Worm (Caenorhabditis elegans) whole organism, L2 larva: Measurements from ENCODE around the gene gpa-17.
A peak's percentile ranks its signal among the peaks of the same experiment; 100 is the strongest.

Experiments
- C34F6.9 ChIP-seq: fragments of 150-350 bp; optimal IDR thresholded peaks from 2 replicates; lab custom pipeline; 2014; ENCODE audit warnings: missing biosample characterization, missing genetic modification characterization
- F13H6.1 ChIP-seq: sonication (generic microtip); optimal IDR thresholded peaks from 2 replicates; lab custom pipeline; 2016; ENCODE audit warnings: missing genetic modification characterization, missing compliant biosample characterization
- R02D3.7 ChIP-seq: fragments of 150-350 bp; optimal IDR thresholded peaks from 2 replicates; lab custom pipeline; 2014; ENCODE audit warnings: missing biosample characterization, missing genetic modification characterization
- Y55F3AM.14 ChIP-seq: fragments of 200-800 bp; sonication (Bioruptor generic); optimal IDR thresholded peaks from 2 replicates; lab custom pipeline; 2018; ENCODE audit warnings: mild to moderate bottlenecking, missing genetic modification characterization, missing compliant biosample characterization
- ZK546.5 ChIP-seq: sonication (generic microtip); optimal IDR thresholded peaks from 2 replicates; lab custom pipeline; 2017; ENCODE audit warnings: missing biosample characterization, missing genetic modification characterization
- alr-1 ChIP-seq: fragments of 150-350 bp; optimal IDR thresholded peaks from 2 replicates; lab custom pipeline; 2014; ENCODE audit warnings: missing biosample characterization, missing genetic modification characterization
- aly-2 ChIP-seq: fragments of 150-350 bp; optimal IDR thresholded peaks from 2 replicates; lab custom pipeline; 2014; ENCODE audit warnings: missing biosample characterization, missing genetic modification characterization
- blmp-1 ChIP-seq: sonication (generic microtip); optimal IDR thresholded peaks from 2 replicates; lab custom pipeline; 2017; ENCODE audit warnings: missing genetic modification characterization, mild to moderate bottlenecking, missing compliant biosample characterization, antibody characterized with exemption, moderate library complexity; ENCODE audit not compliant: insufficient read depth
- ceh-16 ChIP-seq: fragments of 150-350 bp; optimal IDR thresholded peaks from 2 replicates; lab custom pipeline; 2014; ENCODE audit warnings: missing biosample characterization, missing genetic modification characterization
- ceh-82 ChIP-seq: fragments of 150-350 bp; optimal IDR thresholded peaks from 2 replicates; lab custom pipeline; 2014; ENCODE audit warnings: missing biosample characterization, missing genetic modification characterization
- crh-2 ChIP-seq: sonication (generic microtip); optimal IDR thresholded peaks from 2 replicates; lab custom pipeline; 2017; ENCODE audit warnings: missing biosample characterization, missing genetic modification characterization
- dmd-4 ChIP-seq: sonication (generic microtip); optimal IDR thresholded peaks from 2 replicates; lab custom pipeline; 2017; ENCODE audit warnings: missing biosample characterization, missing genetic modification characterization
- egl-27 ChIP-seq: sonication (generic microtip); optimal IDR thresholded peaks from 3 replicates; lab custom pipeline; 2017; ENCODE audit warnings: missing biosample characterization, missing genetic modification reagents, missing genetic modification characterization
- elt-1 ChIP-seq: fragments of 150-350 bp; optimal IDR thresholded peaks from 2 replicates; lab custom pipeline; 2014; ENCODE audit warnings: missing biosample characterization, missing genetic modification characterization
- elt-3 ChIP-seq: sonication (generic microtip); optimal IDR thresholded peaks from 2 replicates; lab custom pipeline; 2017; ENCODE audit warnings: missing biosample characterization, missing genetic modification characterization
- fos-1 ChIP-seq: fragments of 150-350 bp; optimal IDR thresholded peaks from 2 replicates; lab custom pipeline; 2014; ENCODE audit warnings: missing biosample characterization, missing genetic modification characterization
- gmeb-1 ChIP-seq: fragments of 150-350 bp; optimal IDR thresholded peaks from 2 replicates; lab custom pipeline; 2014; ENCODE audit warnings: missing biosample characterization, missing genetic modification characterization
- lin-11 ChIP-seq: fragments of 150-350 bp; sonication (generic microtip); optimal IDR thresholded peaks from 2 replicates; lab custom pipeline; 2014; ENCODE audit warnings: missing biosample characterization, missing genetic modification characterization, inconsistent platforms, mixed read lengths
- lin-13 ChIP-seq: fragments of 150-350 bp; optimal IDR thresholded peaks from 2 replicates; lab custom pipeline; 2014; ENCODE audit warnings: missing biosample characterization, missing genetic modification reagents, missing genetic modification characterization
- lin-39 ChIP-seq: fragments of 150-350 bp; optimal IDR thresholded peaks from 2 replicates; lab custom pipeline; 2014; ENCODE audit warnings: missing biosample characterization, missing genetic modification reagents, missing genetic modification characterization
- lsy-2 ChIP-seq, 2 experiments: fragments of 150-350 bp in 1 of 2; sonication (generic microtip) in 1 of 2; optimal IDR thresholded peaks; 2 replicates each; lab custom pipeline; 2014 to 2017; ENCODE audit warnings: missing biosample characterization in 2 of 2, missing genetic modification characterization in 2 of 2
- mab-5 ChIP-seq: fragments of 150-350 bp; optimal IDR thresholded peaks from 2 replicates; lab custom pipeline; 2014; ENCODE audit warnings: missing biosample characterization, missing genetic modification characterization
- mbf-1 ChIP-seq: sonication (generic microtip); optimal IDR thresholded peaks from 2 replicates; lab custom pipeline; 2017; ENCODE audit warnings: missing biosample characterization, missing genetic modification characterization
- mdl-1 ChIP-seq, 2 experiments: fragments of 150-350 bp in 1 of 2; sonication (generic microtip) in 1 of 2; optimal IDR thresholded peaks; 2 replicates each; lab custom pipeline; 2017; ENCODE audit warnings: missing biosample characterization in 2 of 2, missing genetic modification characterization in 2 of 2
- nhr-11 ChIP-seq: fragments of 150-350 bp; optimal IDR thresholded peaks from 2 replicates; lab custom pipeline; 2014; ENCODE audit warnings: missing biosample characterization, missing genetic modification characterization
- nhr-12 ChIP-seq: fragments of 150-350 bp; optimal IDR thresholded peaks from 2 replicates; lab custom pipeline; 2014; ENCODE audit warnings: missing biosample characterization, missing genetic modification characterization
- nhr-129 ChIP-seq: fragments of 150-350 bp; optimal IDR thresholded peaks from 2 replicates; lab custom pipeline; 2014; ENCODE audit warnings: missing biosample characterization, missing genetic modification characterization
- nhr-21 ChIP-seq: fragments of 150-350 bp; optimal IDR thresholded peaks from 2 replicates; lab custom pipeline; 2014; ENCODE audit warnings: missing biosample characterization, missing genetic modification characterization
- nhr-23 ChIP-seq: fragments of 150-350 bp; optimal IDR thresholded peaks from 2 replicates; lab custom pipeline; 2014; ENCODE audit warnings: missing biosample characterization, missing genetic modification reagents, missing genetic modification characterization
- nhr-237 ChIP-seq: fragments of 150-350 bp; optimal IDR thresholded peaks from 2 replicates; lab custom pipeline; 2014; ENCODE audit warnings: missing biosample characterization, missing genetic modification characterization
- nhr-25 ChIP-seq: fragments of 150-350 bp; sonication (generic microtip); optimal IDR thresholded peaks from 3 replicates; lab custom pipeline; 2014; ENCODE audit warnings: missing biosample characterization, missing genetic modification characterization
- nhr-6 ChIP-seq: fragments of 150-350 bp; optimal IDR thresholded peaks from 2 replicates; lab custom pipeline; 2014; ENCODE audit warnings: missing biosample characterization, missing genetic modification characterization
- sem-4 ChIP-seq: fragments of 150-350 bp; optimal IDR thresholded peaks from 2 replicates; lab custom pipeline; 2014; ENCODE audit warnings: missing biosample characterization, missing genetic modification reagents, missing genetic modification characterization
- skn-1 ChIP-seq: sonication (generic microtip); optimal IDR thresholded peaks from 2 replicates; lab custom pipeline; 2017; ENCODE audit warnings: missing biosample characterization, missing genetic modification characterization
- sma-3 ChIP-seq: sonication (generic microtip); optimal IDR thresholded peaks from 2 replicates; lab custom pipeline; 2016; ENCODE audit warnings: missing genetic modification reagents, missing genetic modification characterization, missing compliant biosample characterization
- sma-9 ChIP-seq, 2 experiments: fragments of 150-350 bp in 1 of 2; sonication (generic microtip) in 1 of 2; optimal IDR thresholded peaks; 2 replicates each; lab custom pipeline; 2014 to 2016; ENCODE audit warnings: missing genetic modification characterization in 2 of 2, mild to moderate bottlenecking in 1 of 2, missing biosample characterization in 1 of 2, missing compliant biosample characterization in 1 of 2, missing genetic modification reagents in 1 of 2, moderate library complexity in 1 of 2
- snpc-4 ChIP-seq: fragments of 150-350 bp; optimal IDR thresholded peaks from 2 replicates; lab custom pipeline; 2014; ENCODE audit warnings: missing biosample characterization, missing genetic modification characterization
- unc-55 ChIP-seq: fragments of 150-350 bp; sonication (generic microtip); optimal IDR thresholded peaks from 3 replicates; lab custom pipeline; 2014; ENCODE audit warnings: missing biosample characterization, missing genetic modification reagents, missing genetic modification characterization
- unc-62 ChIP-seq: fragments of 150-350 bp; optimal IDR thresholded peaks from 2 replicates; lab custom pipeline; 2014; ENCODE audit warnings: missing biosample characterization, missing genetic modification reagents, missing genetic modification characterization
- zag-1 ChIP-seq: fragments of 150-350 bp; optimal IDR thresholded peaks from 2 replicates; lab custom pipeline; 2014; ENCODE audit warnings: missing biosample characterization, missing genetic modification characterization
- ztf-1 ChIP-seq: fragments of 200-800 bp; sonication (Bioruptor generic); conservative IDR thresholded peaks from 2 replicates; pipeline ENCODE4 v1.3.6; 2022; ENCODE audit warnings: missing genetic modification characterization, missing compliant biosample characterization
- ztf-11 ChIP-seq: sonication (generic microtip); optimal IDR thresholded peaks from 2 replicates; lab custom pipeline; 2017; ENCODE audit warnings: missing biosample characterization, missing genetic modification characterization

Gene gpa-17

DNA sequence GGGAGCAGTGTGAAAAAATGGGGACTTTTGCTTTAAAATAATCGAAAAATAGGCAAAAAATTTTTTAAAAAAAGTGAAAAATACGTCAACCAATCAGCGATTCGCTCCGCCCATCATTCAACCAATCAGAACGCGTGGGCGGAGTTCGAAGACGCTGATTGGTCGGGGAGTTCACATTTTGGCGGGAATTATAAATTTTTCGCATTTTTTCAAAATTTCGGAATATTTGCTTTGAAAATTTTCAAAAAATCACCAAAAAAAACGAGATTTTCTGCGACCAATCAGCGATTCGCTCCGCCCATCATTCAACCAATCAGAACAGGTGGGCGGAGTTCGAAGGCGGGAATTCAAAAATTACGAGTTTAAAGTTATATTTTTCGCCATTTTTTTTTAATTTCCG lies 13.9 kb upstream of the gpa-17 start:
- TF ChIP-seq lin-11 (no peak), nhr-25 (tag; lab: Kevin White, UChicago) (no peak), ztf-11 (tag; lab: Kevin White, UChicago) (no peak), ztf-1 (GFP tag; lab: Robert Waterston, UW) (no peak), gmeb-1 (tag; lab: Kevin White, UChicago) (no peak), aly-2 (tag; lab: Kevin White, UChicago) (no peak), R02D3.7 (no peak), fos-1 (no peak), blmp-1 (tag; lab: Kevin White, UChicago) (no peak), alr-1 (tag; lab: Kevin White, UChicago) (no peak), skn-1 (tag; lab: Kevin White, UChicago) (no peak)
- TF ChIP-seq, all 48 proteins: peak for 0

DNA sequence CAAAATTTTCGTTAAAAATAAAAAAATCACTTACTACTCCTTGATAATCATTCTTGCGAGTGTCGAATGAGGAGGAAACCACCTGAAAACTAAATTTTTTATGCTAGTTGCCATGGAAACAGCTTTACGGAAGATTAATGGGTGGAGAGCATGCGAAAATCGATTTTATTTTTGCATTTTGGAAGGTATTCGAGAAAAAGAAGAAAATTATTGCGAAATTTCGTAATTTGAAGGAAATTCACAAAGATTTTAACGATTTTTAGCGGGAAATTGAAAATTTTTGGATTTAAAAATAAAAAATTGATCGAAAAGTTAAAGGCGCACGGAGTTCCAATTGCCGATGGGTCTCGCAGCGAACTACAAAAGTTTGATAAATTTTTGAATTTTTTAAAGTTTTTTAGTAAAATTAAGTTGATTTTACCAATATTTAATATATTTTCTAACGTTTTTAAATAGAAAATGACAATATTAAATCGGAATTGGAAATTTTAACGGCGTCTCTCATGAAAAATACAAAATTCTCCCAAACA lies 10.7 kb upstream of the gpa-17 start, which contains the start of gene Y54F10AR.1:
TSS of gene Y54F10AR.1 (minus strand) at position 51 of the 530 bp plus-strand sequence.
- TF ChIP-seq nhr-25 (tag; lab: Kevin White, UChicago), result no peak
- TF ChIP-seq nhr-11 (tag; lab: Kevin White, UChicago), result no peak
- TF ChIP-seq alr-1 (tag; lab: Kevin White, UChicago), result no peak
- TF ChIP-seq lin-39 (tag; lab: Kevin White, UChicago), result no peak
- TF ChIP-seq dmd-4 (tag; lab: Kevin White, UChicago), result no peak
- TF ChIP-seq mab-5 (tag; lab: Kevin White, UChicago), result no peak
- no peak for TF ChIP-seq lin-11
- TF ChIP-seq R02D3.7, result no peak
- TF ChIP-seq F13H6.1 (tag; lab: Kevin White, UChicago), result no peak
- TF ChIP-seq nhr-23 (tag; lab: Kevin White, UChicago), result no peak
- TF ChIP-seq ZK546.5 (tag; lab: Kevin White, UChicago), result no peak
- TF ChIP-seq unc-62 (GFP tag; lab: Kevin White, UChicago), result no peak
- TF ChIP-seq fos-1, result no peak
- no peak for TF ChIP-seq ztf-1 (GFP tag; lab: Robert Waterston, UW)
- TF ChIP-seq C34F6.9 (tag; lab: Kevin White, UChicago), result no peak
- no peak for TF ChIP-seq skn-1 (tag; lab: Kevin White, UChicago)
- TF ChIP-seq snpc-4 (tag; lab: Kevin White, UChicago), result no peak
- no peak for TF ChIP-seq ceh-82 (tag; lab: Kevin White, UChicago)

DNA sequence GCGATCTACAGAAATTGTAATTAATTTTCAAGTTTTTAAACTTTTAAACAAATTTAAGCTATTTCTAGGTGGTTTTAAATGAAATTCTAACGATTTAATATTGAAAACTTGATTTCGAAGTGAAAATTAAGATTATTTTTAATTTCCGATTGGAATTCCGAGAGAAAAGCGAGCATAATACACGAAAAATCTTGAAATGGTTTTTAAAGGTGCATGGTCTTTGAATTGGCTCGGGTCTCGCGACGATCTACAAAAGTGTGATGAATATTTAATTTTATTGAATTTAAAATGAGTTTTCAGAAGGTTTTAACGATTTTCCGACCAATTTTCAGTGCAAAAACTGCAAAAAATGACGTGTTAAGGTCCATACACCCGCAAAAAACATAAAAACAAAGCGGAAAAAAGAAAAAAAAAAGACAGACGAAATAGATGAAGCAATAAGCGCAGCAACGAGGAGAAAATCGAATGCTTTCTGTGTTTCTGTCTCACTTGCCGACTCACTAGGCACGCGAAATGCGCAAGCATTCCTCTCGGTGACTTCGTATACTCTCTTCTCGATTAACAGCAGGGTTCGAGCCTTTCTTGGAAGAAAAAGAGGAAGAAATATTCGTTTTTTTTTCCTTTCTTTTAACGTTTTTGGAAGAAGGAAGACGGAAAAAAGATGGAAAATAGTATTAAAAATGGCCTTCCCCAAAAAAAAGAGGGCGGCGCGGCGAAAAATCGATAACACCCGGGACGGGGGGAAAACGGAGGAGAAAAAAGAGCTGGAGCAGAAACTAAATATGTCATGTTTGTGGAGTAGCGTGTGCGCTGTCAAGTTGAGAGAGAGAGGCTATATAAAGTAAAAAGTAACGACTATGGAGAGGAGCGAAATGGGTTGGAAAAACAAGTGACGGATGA lies 9.7 kb upstream of the gpa-17 start:
- no peak for TF ChIP-seq nhr-6 (tag; lab: Kevin White, UChicago)
- TF ChIP-seq ztf-11 (tag; lab: Kevin White, UChicago), result no peak
- no peak for TF ChIP-seq aly-2 (tag; lab: Kevin White, UChicago)
- peak; percentile 30 for TF ChIP-seq gmeb-1 (tag; lab: Kevin White, UChicago)
- no peak for TF ChIP-seq elt-3 (tag; lab: Kevin White, UChicago)
- peak; percentile 7 for TF ChIP-seq egl-27 (tag; lab: Kevin White, UChicago)
- TF ChIP-seq nhr-12 (tag; lab: Kevin White, UChicago), result no peak
- TF ChIP-seq unc-62 (GFP tag; lab: Kevin White, UChicago), result no peak
- TF ChIP-seq ZK546.5 (tag; lab: Kevin White, UChicago), result no peak
- TF ChIP-seq nhr-23 (tag; lab: Kevin White, UChicago), result no peak
- TF ChIP-seq lin-39 (tag; lab: Kevin White, UChicago), result no peak
- TF ChIP-seq elt-1 (tag; lab: Kevin White, UChicago), result no peak
- peak; percentile 88 for TF ChIP-seq unc-55 (GFP tag; lab: Kevin White, UChicago)
- no peak for TF ChIP-seq R02D3.7
- TF ChIP-seq nhr-129 (tag; lab: Kevin White, UChicago), result peak; percentile 89
- TF ChIP-seq ceh-16 (tag; lab: Kevin White, UChicago), result no peak
- peak; percentile 45 for TF ChIP-seq sem-4 (tag; lab: Kevin White, UChicago)
- TF ChIP-seq alr-1 (tag; lab: Kevin White, UChicago), result no peak
- peak; percentile 79 for TF ChIP-seq fos-1
- no peak for TF ChIP-seq nhr-25 (tag; lab: Kevin White, UChicago)
- TF ChIP-seq Y55F3AM.14 (GFP tag; lab: Kevin White, UChicago), result peak; percentile 75
- no peak for TF ChIP-seq ztf-1 (GFP tag; lab: Robert Waterston, UW)
- TF ChIP-seq snpc-4 (tag; lab: Kevin White, UChicago), result peak; percentile 30
- TF ChIP-seq lin-13, result peak; percentile 73
- no peak for TF ChIP-seq mbf-1
- peak; percentile 47 to 82 for TF ChIP-seq lsy-2 (tag; optimal IDR thresholded peaks at IDR 0.05; lab: Kevin White, UChicago)
- TF ChIP-seq blmp-1 (tag; lab: Kevin White, UChicago), result peak; percentile 1
- no peak for TF ChIP-seq lin-11
- peak; percentile 76 for TF ChIP-seq crh-2 (tag; lab: Kevin White, UChicago)
- TF ChIP-seq zag-1 (tag; lab: Kevin White, UChicago), result peak; percentile 88
- TF ChIP-seq nhr-237 (tag; lab: Kevin White, UChicago), result no peak
- no peak for TF ChIP-seq nhr-21 (tag; lab: Kevin White, UChicago)
- TF ChIP-seq C34F6.9 (tag; lab: Kevin White, UChicago), result peak; percentile 63
- TF ChIP-seq sma-3, result no peak
- TF ChIP-seq ceh-82 (tag; lab: Kevin White, UChicago), result no peak
- TF ChIP-seq mdl-1 (tag; optimal IDR thresholded peaks at IDR 0.05; lab: Kevin White, UChicago), result peak in 1 of 2 experiments; percentile 5
- no peak for TF ChIP-seq sma-9 (GFP tag; optimal IDR thresholded peaks at IDR 0.05; lab: Kevin White, UChicago)
- no peak for TF ChIP-seq sma-9 (tag; optimal IDR thresholded peaks at IDR 0.05; lab: Kevin White, UChicago)
- TF ChIP-seq nhr-11 (tag; lab: Kevin White, UChicago), result no peak
